Fruit fly (Drosophila melanogaster) whole organism, embryonic: ENCODE results near the gene Tm1.
A peak's percentile ranks its signal among the peaks of the same experiment; 100 is the strongest.

ENCODE experiments used
- Aef1 ChIP-seq: fragments of 200-800 bp; sonication (Bioruptor generic); IDR thresholded peaks from 3 replicates; pipeline ENCODE4 v1.3.6; 2022; ENCODE audit warnings: missing biosample characterization, missing genetic modification characterization
- CG1024 ChIP-seq: fragments of 200-800 bp; sonication (Bioruptor generic); IDR thresholded peaks from 2 replicates; pipeline ENCODE4 v1.3.6; 2022; ENCODE audit warnings: missing biosample characterization, missing genetic modification characterization
- CG10321 ChIP-seq: fragments of 200-800 bp; sonication (Bioruptor generic); IDR thresholded peaks from 2 replicates; pipeline ENCODE4 v1.3.6; 2022; ENCODE audit warnings: missing biosample characterization, missing genetic modification characterization
- CG10979 ChIP-seq: fragments of 200-800 bp; sonication (Bioruptor generic); optimal IDR thresholded peaks from 2 replicates; lab custom pipeline; 2018; ENCODE audit warnings: missing biosample characterization, mild to moderate bottlenecking, missing genetic modification characterization, moderate library complexity
- CG12155 ChIP-seq: fragments of 200-800 bp; sonication (Bioruptor generic); optimal IDR thresholded peaks from 3 replicates; lab custom pipeline; 2016; ENCODE audit warnings: missing biosample characterization, missing genetic modification characterization
- CG13287 ChIP-seq: fragments of 200-800 bp; sonication (Bioruptor generic); IDR thresholded peaks from 2 replicates; pipeline ENCODE4 v1.3.6; 2022; ENCODE audit warnings: missing biosample characterization, missing genetic modification characterization; ENCODE audit not compliant: partially characterized antibody
- CG13894 ChIP-seq: fragments of 200-800 bp; sonication (Bioruptor generic); optimal IDR thresholded peaks from 3 replicates; lab custom pipeline; 2018; ENCODE audit warnings: missing biosample characterization, mild to moderate bottlenecking, missing genetic modification characterization, moderate library complexity
- CG14710 ChIP-seq: fragments of 200-800 bp; sonication (Bioruptor generic); optimal IDR thresholded peaks from 3 replicates; lab custom pipeline; 2019; ENCODE audit warnings: missing biosample characterization, mild to moderate bottlenecking, missing genetic modification characterization, moderate library complexity
- CG15011 ChIP-seq: fragments of 200-800 bp; sonication (Bioruptor generic); optimal IDR thresholded peaks from 3 replicates; lab custom pipeline; 2018; ENCODE audit warnings: missing biosample characterization, mild to moderate bottlenecking, missing genetic modification characterization
- CG18476 ChIP-seq: fragments of 200-800 bp; sonication (Bioruptor generic); optimal IDR thresholded peaks from 2 replicates; lab custom pipeline; 2016; ENCODE audit warnings: missing biosample characterization, mild to moderate bottlenecking, missing genetic modification characterization
- CG18619 ChIP-seq: fragments of 200-800 bp; sonication (Bioruptor generic); optimal IDR thresholded peaks from 3 replicates; lab custom pipeline; 2017; ENCODE audit warnings: missing biosample characterization, mild to moderate bottlenecking, missing genetic modification characterization
- CG2120 ChIP-seq: fragments of 200-800 bp; sonication (Bioruptor generic); optimal IDR thresholded peaks from 3 replicates; lab custom pipeline; 2016; ENCODE audit warnings: missing biosample characterization, missing genetic modification characterization
- CG30403 ChIP-seq: fragments of 200-800 bp; sonication (Bioruptor generic); optimal IDR thresholded peaks from 3 replicates; lab custom pipeline; 2016; ENCODE audit warnings: missing biosample characterization, missing genetic modification characterization
- CG32767 ChIP-seq: fragments of 200-800 bp; sonication (Bioruptor generic); IDR thresholded peaks from 2 replicates; pipeline ENCODE4 v1.3.6; 2022; ENCODE audit warnings: missing biosample characterization, missing genetic modification characterization
- CG3281 ChIP-seq: fragments of 200-800 bp; sonication (Bioruptor generic); optimal IDR thresholded peaks from 3 replicates; lab custom pipeline; 2017; ENCODE audit warnings: missing biosample characterization, mild to moderate bottlenecking, missing genetic modification characterization
- CG7987 ChIP-seq: fragments of 200-800 bp; sonication (Bioruptor generic); optimal IDR thresholded peaks from 2 replicates; lab custom pipeline; 2018; ENCODE audit warnings: missing biosample characterization, mild to moderate bottlenecking, missing genetic modification characterization, moderate library complexity
- CG9797 ChIP-seq: fragments of 200-800 bp; sonication (Bioruptor generic); optimal IDR thresholded peaks from 3 replicates; lab custom pipeline; 2018; ENCODE audit warnings: missing biosample characterization, mild to moderate bottlenecking, missing genetic modification characterization
- CHES-1-like ChIP-seq: fragments of 200-800 bp; sonication (Bioruptor generic); optimal IDR thresholded peaks from 2 replicates; lab custom pipeline; 2016; ENCODE audit warnings: missing biosample characterization, missing genetic modification characterization
- Drgx ChIP-seq: fragments of 200-800 bp; sonication (Bioruptor generic); IDR thresholded peaks from 2 replicates; pipeline ENCODE4 v1.3.6; 2022; ENCODE audit warnings: missing biosample characterization, missing genetic modification characterization
- HLH4C ChIP-seq: fragments of 200-800 bp; sonication (Bioruptor generic); IDR thresholded peaks from 3 replicates; pipeline ENCODE4 v1.3.6; 2022; ENCODE audit warnings: missing biosample characterization, missing genetic modification characterization; ENCODE audit not compliant: partially characterized antibody
- Hand ChIP-seq: fragments of 200-800 bp; sonication (Bioruptor generic); optimal IDR thresholded peaks from 2 replicates; lab custom pipeline; 2017; ENCODE audit warnings: mild to moderate bottlenecking, missing biosample characterization, missing genetic modification reagents, missing genetic modification characterization
- HmgZ ChIP-seq: fragments of 200-800 bp; sonication (Bioruptor generic); optimal IDR thresholded peaks from 2 replicates; lab custom pipeline; 2018; ENCODE audit warnings: missing biosample characterization, mild to moderate bottlenecking, missing genetic modification characterization
- Hr78 ChIP-seq, 2 experiments: fragments of 200-800 bp in 1 of 2; fragments of >200 bp in 1 of 2; sonication (Bioruptor generic) in 1 of 2; optimal IDR thresholded peaks; 2 replicates each; lab custom pipeline; 2017 to 2019; ENCODE audit warnings: missing biosample characterization in 2 of 2, missing genetic modification characterization in 2 of 2, mild to moderate bottlenecking in 1 of 2, moderate library complexity in 1 of 2
- MBD-R2 ChIP-seq: fragments of 200-800 bp; sonication (Bioruptor generic); IDR thresholded peaks from 2 replicates; pipeline ENCODE4 v1.3.6; 2022; ENCODE audit warnings: missing biosample characterization, missing genetic modification characterization
- NC2α ChIP-seq: fragments of 200-800 bp; sonication (Bioruptor generic); optimal IDR thresholded peaks from 2 replicates; lab custom pipeline; 2016; ENCODE audit warnings: missing biosample characterization, missing genetic modification characterization
- Ravus ChIP-seq: fragments of 200-800 bp; sonication (Bioruptor generic); IDR thresholded peaks from 2 replicates; pipeline ENCODE4 v1.3.6; 2022; ENCODE audit warnings: missing biosample characterization, missing genetic modification characterization
- Sin3A ChIP-seq: fragments of >200 bp; optimal IDR thresholded peaks from 2 replicates; lab custom pipeline; 2018
- Sox100B ChIP-seq: fragments of 200-800 bp; sonication (Bioruptor generic); optimal IDR thresholded peaks from 3 replicates; lab custom pipeline; 2018; ENCODE audit warnings: missing biosample characterization, mild to moderate bottlenecking, missing genetic modification characterization
- Stat92E ChIP-seq, 3 experiments: fragments of >200 bp in 2 of 3; fragments of 200-800 bp in 1 of 3; sonication (Bioruptor generic) in 1 of 3; optimal IDR thresholded peaks; 2 replicates each; lab custom pipeline; 2017 to 2019; ENCODE audit warnings: missing biosample characterization in 3 of 3, missing genetic modification characterization in 3 of 3, mild to moderate bottlenecking in 1 of 3, moderate library complexity in 1 of 3
- Usf ChIP-seq: fragments of 200-800 bp; sonication (Bioruptor generic); optimal IDR thresholded peaks from 2 replicates; lab custom pipeline; 2017; ENCODE audit warnings: missing genotype, missing biosample characterization, missing genetic modification characterization
- chn ChIP-seq: fragments of 200-800 bp; sonication (Bioruptor generic); optimal IDR thresholded peaks from 2 replicates; lab custom pipeline; 2016; ENCODE audit warnings: missing biosample characterization, missing genetic modification characterization
- dimm ChIP-seq: fragments of 200-800 bp; sonication (Bioruptor generic); IDR thresholded peaks from 2 replicates; pipeline ENCODE4 v1.3.6; 2022; ENCODE audit warnings: missing biosample characterization, missing genetic modification characterization
- dmrt99B ChIP-seq: fragments of 200-800 bp; sonication (Bioruptor generic); optimal IDR thresholded peaks from 2 replicates; lab custom pipeline; 2018; ENCODE audit warnings: missing biosample characterization, mild to moderate bottlenecking, missing genetic modification characterization, moderate library complexity
- emc ChIP-seq: fragments of 200-800 bp; sonication (Bioruptor generic); optimal IDR thresholded peaks from 2 replicates; lab custom pipeline; 2016; ENCODE audit warnings: missing biosample characterization, missing genetic modification characterization
- ems ChIP-seq: fragments of 200-800 bp; sonication (Bioruptor generic); optimal IDR thresholded peaks from 3 replicates; lab custom pipeline; 2016; ENCODE audit warnings: missing biosample characterization, missing genetic modification characterization
- fd3F ChIP-seq: fragments of 200-800 bp; sonication (Bioruptor generic); optimal IDR thresholded peaks from 2 replicates; lab custom pipeline; 2018; ENCODE audit warnings: missing biosample characterization, mild to moderate bottlenecking, missing genetic modification characterization, moderate library complexity
- fd64A ChIP-seq: fragments of 200-800 bp; sonication (Bioruptor generic); optimal IDR thresholded peaks from 3 replicates; lab custom pipeline; 2018; ENCODE audit warnings: missing biosample characterization, mild to moderate bottlenecking, missing genetic modification characterization
- fu2 ChIP-seq: fragments of 200-800 bp; sonication (Bioruptor generic); optimal IDR thresholded peaks from 2 replicates; lab custom pipeline; 2016; ENCODE audit warnings: missing biosample characterization, missing genetic modification characterization
- gro ChIP-seq: fragments of 200-800 bp; sonication (Bioruptor generic); optimal IDR thresholded peaks from 2 replicates; lab custom pipeline; 2016; ENCODE audit warnings: missing biosample characterization, missing genetic modification characterization
- hkb ChIP-seq, 2 experiments: fragments of 200-800 bp in 1 of 2; fragments of >200 bp in 1 of 2; sonication (Bioruptor generic) in 1 of 2; IDR thresholded peaks in 1 of 2; optimal IDR thresholded peaks in 1 of 2; 2 replicates each; pipeline versions ENCODE4 v1.3.6 to Lab custom; 2017 to 2022; ENCODE audit warnings: missing biosample characterization in 1 of 2, missing genetic modification characterization in 1 of 2
- knrl ChIP-seq: fragments of 200-800 bp; sonication (Bioruptor generic); IDR thresholded peaks from 3 replicates; pipeline ENCODE4 v1.3.6; 2022; ENCODE audit warnings: missing biosample characterization, missing genetic modification characterization; ENCODE audit not compliant: partially characterized antibody
- lmd ChIP-seq: fragments of 200-800 bp; sonication (Bioruptor generic); IDR thresholded peaks from 2 replicates; pipeline ENCODE4 v1.3.6; 2022; ENCODE audit warnings: missing biosample characterization, missing genetic modification characterization
- lola ChIP-seq, 3 experiments: fragments of >200 bp in 2 of 3; fragments of 200-800 bp in 1 of 3; sonication (Bioruptor generic) in 1 of 3; optimal IDR thresholded peaks; 2 replicates each; lab custom pipeline; 2017 to 2019; ENCODE audit warnings: missing biosample characterization in 3 of 3, missing genetic modification characterization in 3 of 3, mild to moderate bottlenecking in 1 of 3, moderate library complexity in 1 of 3
- org-1 ChIP-seq: fragments of 200-800 bp; sonication (Bioruptor generic); optimal IDR thresholded peaks from 2 replicates; lab custom pipeline; 2017; ENCODE audit warnings: missing biosample characterization, missing genetic modification characterization
- otp ChIP-seq: fragments of 200-800 bp; sonication (Bioruptor generic); IDR thresholded peaks from 3 replicates; pipeline ENCODE4, ENCODE4 v1.3.6; 2022; ENCODE audit warnings: missing biosample characterization, missing genetic modification characterization
- pfk ChIP-seq: fragments of 200-800 bp; sonication (Bioruptor generic); optimal IDR thresholded peaks from 2 replicates; lab custom pipeline; 2018; ENCODE audit warnings: missing biosample characterization, mild to moderate bottlenecking, missing genetic modification characterization, moderate library complexity
- sens-2 ChIP-seq: fragments of 200-800 bp; sonication (Bioruptor generic); IDR thresholded peaks from 2 replicates; pipeline ENCODE4 v1.3.6; 2022; ENCODE audit warnings: missing biosample characterization, missing genetic modification characterization
- tll ChIP-seq, 2 experiments: fragments of 200-800 bp in 1 of 2; fragments of >200 bp in 1 of 2; sonication (Bioruptor generic) in 1 of 2; optimal IDR thresholded peaks; 2 replicates each; lab custom pipeline; 2017 to 2019; ENCODE audit warnings: missing biosample characterization in 2 of 2, missing genetic modification characterization in 2 of 2, mild to moderate bottlenecking in 1 of 2, moderate library complexity in 1 of 2
- twi ChIP-seq: fragments of 200-800 bp; optimal IDR thresholded peaks from 2 replicates; lab custom pipeline; 2019; ENCODE audit warnings: missing biosample characterization, mild to moderate bottlenecking, missing genetic modification characterization, moderate library complexity
- wdn ChIP-seq: fragments of 200-800 bp; sonication (Bioruptor generic); IDR thresholded peaks from 2 replicates; pipeline ENCODE4 v1.3.6; 2022; ENCODE audit warnings: missing biosample characterization, missing genetic modification characterization

Gene Tm1

DNA sequence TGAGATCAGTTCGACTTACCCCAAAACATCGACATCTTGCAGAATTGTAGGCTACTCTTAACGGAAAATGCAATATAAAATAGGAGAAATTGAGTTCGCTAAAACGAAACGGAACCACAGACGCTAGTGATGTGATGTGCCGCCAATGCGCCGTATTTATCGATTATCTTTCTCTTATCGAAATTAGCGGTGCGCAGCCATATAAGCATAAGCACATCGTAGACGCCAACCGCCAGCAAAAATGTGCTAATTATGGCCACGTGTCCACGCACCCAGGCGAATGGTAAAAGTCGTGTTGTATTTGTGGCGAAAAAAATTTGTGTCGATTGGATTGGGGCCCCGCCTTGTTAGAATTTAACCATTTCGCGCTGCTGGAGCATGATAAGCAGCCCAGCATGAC is 55.0 kb downstream of the Tm1 start, which contains the start of the genes Fkbp39 and Cyfip (continued):
- TF ChIP-seq dmrt99B (tag; lab: Kevin White, UChicago) (no peak), Aef1 (GFP tag; lab: Robert Waterston, UW) (peak; percentile 83), Hr78 (GFP tag; optimal IDR thresholded peaks at IDR 0.05; lab: Kevin White, UChicago) (no peak), lmd (GFP tag; lab: Robert Waterston, UW) (no peak; the same call in 1 of the 2 replicates), Sox100B (GFP tag; lab: Kevin White, UChicago) (no peak), knrl (GFP tag; lab: Robert Waterston, UW) (peak; percentile 68), wdn (GFP tag; lab: Robert Waterston, UW) (no peak), CG32767 (GFP tag; lab: Robert Waterston, UW) (peak; percentile 31; the same call in 1 of the 2 replicates), otp (GFP tag; lab: Robert Waterston, UW) (no peak), CG18619 (GFP tag; lab: Kevin White, UChicago) (peak; percentile 45), MBD-R2 (peak; percentile 98), CG1024 (GFP tag; lab: Robert Waterston, UW) (no peak), gro (GFP tag; lab: Kevin White, UChicago) (peak; percentile 85), CG15011 (GFP tag; lab: Kevin White, UChicago) (no peak), fd3F (GFP tag; lab: Kevin White, UChicago) (no peak), CHES-1-like (peak; percentile 92), org-1 (GFP tag; lab: Kevin White, UChicago) (no peak), CG10979 (tag; lab: Kevin White, UChicago) (peak; percentile 21), CG13287 (GFP tag; lab: Robert Waterston, UW) (peak; percentile 85), CG2120 (peak; percentile 71), NC2α (GFP tag; lab: Kevin White, UChicago) (no peak), HLH4C (peak; percentile 80), CG9797 (GFP tag; lab: Kevin White, UChicago) (peak; percentile 87), CG10321 (GFP tag; lab: Robert Waterston, UW) (no peak), CG7987 (GFP tag; lab: Kevin White, UChicago) (peak; percentile 56), lola (GFP tag; optimal IDR thresholded peaks at IDR 0.05; lab: Kevin White, UChicago) (no peak), Hand (GFP tag; lab: Kevin White, UChicago) (no peak), hkb (optimal IDR thresholded peaks at IDR 0.05; lab: Kevin White, UChicago) (no peak), hkb (GFP tag; IDR thresholded peaks at IDR 0.05; lab: Robert Waterston, UW) (0 out of 2 replicates have a peak, but pooled peaks have one; percentile 13), Usf (no peak), Drgx (GFP tag; lab: Robert Waterston, UW) (no peak), Sin3A (lab: Kevin White, UChicago) (peak; percentile 84), pfk (GFP tag; lab: Kevin White, UChicago) (peak; percentile 15), tll (GFP tag; optimal IDR thresholded peaks at IDR 0.05; lab: Kevin White, UChicago) (peak in 1 of 2 experiments; percentile 11), CG3281 (GFP tag; lab: Kevin White, UChicago) (no peak), fd64A (GFP tag; lab: Kevin White, UChicago) (no peak), dimm (no peak), CG30403 (GFP tag; lab: Kevin White, UChicago) (peak; percentile 33), sens-2 (GFP tag; lab: Robert Waterston, UW) (no peak), CG13894 (tag; lab: Kevin White, UChicago) (no peak), HmgZ (peak; percentile 91), CG12155 (peak; percentile 55), chn (GFP tag; lab: Kevin White, UChicago) (peak; percentile 8), Ravus (no peak), twi (no peak), CG14710 (tag; lab: Kevin White, UChicago) (peak; percentile 75), fu2 (peak; percentile 47), Stat92E (GFP tag; optimal IDR thresholded peaks at IDR 0.05; lab: Kevin White, UChicago) (peak in 1 of 3 experiments; percentile 61), CG18476 (GFP tag; lab: Kevin White, UChicago) (no peak), emc (GFP tag; lab: Kevin White, UChicago) (no peak), ems (peak; percentile 53)
